Fruit fly (Drosophila melanogaster): ENCODE data around the gene Npc2b.
A peak's percentile ranks its signal among the peaks of the same experiment; 100 is the strongest.

Npc2b gene

dm6 chr3R:14095428-14095827 lies 6.1 kb downstream of the Npc2b start (continued):
- TF ChIP-seq odd (GFP tag; optimal IDR thresholded peaks at IDR 0.05) (peak; percentile 44), cato (GFP tag; optimal IDR thresholded peaks at IDR 0.05; ENCODE audit: borderline replicate concordance) (no peak), sr (GFP tag; IDR thresholded peaks at IDR 0.05) (no peak), wdn (GFP tag; IDR thresholded peaks at IDR 0.05) (no peak), CG13624 (GFP tag; optimal IDR thresholded peaks at IDR 0.05) (no peak), CG14965 (GFP tag; optimal IDR thresholded peaks at IDR 0.05; ENCODE audit: borderline replicate concordance) (no peak), br (optimal IDR thresholded peaks at IDR 0.05) (no peak), pho (GFP tag; optimal IDR thresholded peaks at IDR 0.05) (no peak), cg (GFP tag; optimal IDR thresholded peaks at IDR 0.05) (no peak), phol (tag; optimal IDR thresholded peaks at IDR 0.05) (peak; percentile 61), Dll (GFP tag; IDR thresholded peaks at IDR 0.05; ENCODE audit: partially characterized antibody) (no peak), onecut (GFP tag; IDR thresholded peaks at IDR 0.05) (no peak), Ets65A (GFP tag) (no peak), gsb (GFP tag; IDR thresholded peaks at IDR 0.05) (no peak), CG2678 (tag; optimal IDR thresholded peaks at IDR 0.05) (peak; percentile 77), CG11085 (GFP tag; IDR thresholded peaks at IDR 0.05) (no peak), Tbp (GFP tag; optimal IDR thresholded peaks at IDR 0.05) (no peak), ATbp (GFP tag; optimal IDR thresholded peaks at IDR 0.05) (peak; percentile 64), CG18619 (GFP tag; optimal IDR thresholded peaks at IDR 0.05) (peak; percentile 42), CG18764 (GFP tag; optimal IDR thresholded peaks at IDR 0.05) (no peak), dmrt11E (tag; optimal IDR thresholded peaks at IDR 0.05) (no peak), dan (GFP tag; IDR thresholded peaks at IDR 0.05) (no peak), Lim3 (GFP tag; IDR thresholded peaks at IDR 0.05) (no peak), gce (GFP tag; IDR thresholded peaks at IDR 0.05) (no peak), sob (GFP tag; IDR thresholded peaks at IDR 0.05) (peak; percentile 67), CG31441 (GFP tag; IDR thresholded peaks at IDR 0.05) (peak; percentile 64), CG3065 (GFP tag; optimal IDR thresholded peaks at IDR 0.05) (no peak), row (GFP tag; IDR thresholded peaks at IDR 0.05) (peak; percentile 63), CG33213 (GFP tag; optimal IDR thresholded peaks at IDR 0.05) (no peak), Bteb2 (GFP tag; optimal IDR thresholded peaks at IDR 0.05) (no peak), sqz (GFP tag; optimal IDR thresholded peaks at IDR 0.05) (peak; percentile 19), hth (optimal IDR thresholded peaks at IDR 0.05) (no peak), dysf (GFP tag; IDR thresholded peaks at IDR 0.05) (peak; percentile 74), CG6689 (GFP tag; IDR thresholded peaks at IDR 0.05) (peak; percentile 39), CG14050 (GFP tag; IDR thresholded peaks at IDR 0.05) (peak; percentile 33; the same call in 2 of the 3 replicates), Pdp1 (GFP tag; optimal IDR thresholded peaks at IDR 0.05) (peak; percentile 8 to 24), z (GFP tag; IDR thresholded peaks at IDR 0.05) (no peak), PHDP (tag; optimal IDR thresholded peaks at IDR 0.05) (peak; percentile 56), CG13287 (GFP tag; IDR thresholded peaks at IDR 0.05; ENCODE audit: partially characterized antibody) (no peak), CG11093 (GFP tag; IDR thresholded peaks at IDR 0.05) (0 out of 3 replicates have a peak, but pooled peaks have one; percentile 22), CG18262 (tag; optimal IDR thresholded peaks at IDR 0.05) (peak; percentile 61), bbx (GFP tag; IDR thresholded peaks at IDR 0.05; ENCODE audit: partially characterized antibody) (no peak), CG16815 (GFP tag; optimal IDR thresholded peaks at IDR 0.05) (no peak), CG1792 (GFP tag; optimal IDR thresholded peaks at IDR 0.05) (no peak), pfk (GFP tag; optimal IDR thresholded peaks at IDR 0.05) (no peak), Six4 (GFP tag; optimal IDR thresholded peaks at IDR 0.05) (peak; percentile 21), Opbp (GFP tag; IDR thresholded peaks at IDR 0.05; ENCODE audit: partially characterized antibody) (no peak), seq (GFP tag; IDR thresholded peaks at IDR 0.05) (peak; percentile 45; the same call in 1 of the 2 replicates), sisA (GFP tag; IDR thresholded peaks at IDR 0.05) (peak; percentile 27), Hr78 (GFP tag; optimal IDR thresholded peaks at IDR 0.05) (no peak), Optix (GFP tag; IDR thresholded peaks at IDR 0.05) (no peak), CG8089 (GFP tag; optimal IDR thresholded peaks at IDR 0.05) (no peak), Ptx1 (GFP tag; IDR thresholded peaks at IDR 0.05) (peak; percentile 76)

Data from whole organism, embryonic.